Fruit fly (Drosophila melanogaster) whole organism: Measurements from ENCODE around the gene CG10089.

Source experiments
- CG8478 ChIP-seq: fragments of >200 bp; optimal IDR thresholded peaks from 2 replicates; lab custom pipeline; 2018; ENCODE audit warnings: inconsistent platforms
- Dll ChIP-seq: fragments of >200 bp; optimal IDR thresholded peaks from 2 replicates; lab custom pipeline; 2017
- EcR ChIP-seq, 2 experiments: fragments of >200 bp; optimal IDR thresholded peaks; 2 replicates each; lab custom pipeline; 2017; ENCODE audit warnings: missing biosample characterization in 2 of 2, missing genetic modification characterization in 2 of 2, missing genetic modification reagents in 2 of 2
- pan ChIP-seq: fragments of >200 bp; optimal IDR thresholded peaks from 2 replicates; lab custom pipeline; 2017
- psq ChIP-seq: fragments of >200 bp; optimal IDR thresholded peaks from 2 replicates; lab custom pipeline; 2017
- usp ChIP-seq: fragments of >200 bp; optimal IDR thresholded peaks from 2 replicates; lab custom pipeline; 2017; ENCODE audit warnings: missing biosample characterization, missing genetic modification characterization, mixed read lengths

The CG10089 gene

dm6 chr3L:13476566-13477452 lies 2.2 kb upstream of the CG10089 start:
- TF ChIP-seq psq (no peak), usp (GFP tag; lab: Kevin White, UChicago) (no peak), CG8478 (lab: Kevin White, UChicago) (no peak), Dll (lab: Kevin White, UChicago) (peak; percentile 100)

- no peak for TF ChIP-seq Dll (lab: Kevin White, UChicago)
- no peak for TF ChIP-seq EcR (GFP tag; optimal IDR thresholded peaks at IDR 0.05; lab: Kevin White, UChicago)
- no peak for TF ChIP-seq usp (GFP tag; lab: Kevin White, UChicago)
- TF ChIP-seq pan, result no peak
- TF ChIP-seq psq, result no peak
- TF ChIP-seq CG8478 (lab: Kevin White, UChicago), result no peak
These were observed 1.5 kb upstream of the CG10089 start for dm6 chr3L:13476070-13476469.

- TF ChIP-seq EcR (GFP tag; optimal IDR thresholded peaks at IDR 0.05; lab: Kevin White, UChicago) (no peak), usp (GFP tag; lab: Kevin White, UChicago) (no peak), pan (no peak), Dll (lab: Kevin White, UChicago) (no peak), CG8478 (lab: Kevin White, UChicago) (no peak), psq (no peak)
These were observed 17.5 kb downstream of the CG10089 start, which contains the start of gene CG10116 for dm6 chr3L:13457133-13457532. CG10116 (minus strand) TSS chr3L:13457238.

dm6 chr3L:13454755-13455154 lies 19.8 kb downstream of the CG10089 start:
- TF ChIP-seq psq (no peak), pan (no peak), EcR (GFP tag; optimal IDR thresholded peaks at IDR 0.05; lab: Kevin White, UChicago) (no peak), CG8478 (lab: Kevin White, UChicago) (no peak), Dll (lab: Kevin White, UChicago) (no peak), usp (GFP tag; lab: Kevin White, UChicago) (no peak)

- TF ChIP-seq pan (no peak), EcR (GFP tag; optimal IDR thresholded peaks at IDR 0.05; lab: Kevin White, UChicago) (no peak), psq (no peak), usp (GFP tag; lab: Kevin White, UChicago) (no peak), CG8478 (lab: Kevin White, UChicago) (no peak), Dll (lab: Kevin White, UChicago) (no peak)
These were observed 22.3 kb downstream of the CG10089 start for dm6 chr3L:13452281-13452680.

- TF ChIP-seq CG8478 (lab: Kevin White, UChicago) (no peak), psq (no peak), EcR (GFP tag; optimal IDR thresholded peaks at IDR 0.05; lab: Kevin White, UChicago) (no peak), pan (no peak), Dll (lab: Kevin White, UChicago) (no peak), usp (GFP tag; lab: Kevin White, UChicago) (no peak)
These were observed 23.0 kb downstream of the CG10089 start for dm6 chr3L:13451562-13451961.

dm6 chr3L:13450177-13450793 lies 24.3 kb downstream of the CG10089 start, which contains the start of the genes JMJD7 and CG10738:
JMJD7 (minus strand) TSS chr3L:13450283.
CG10738 (plus strand) TSS chr3L:13450770.
- TF ChIP-seq usp (GFP tag; lab: Kevin White, UChicago) (no peak), EcR (GFP tag; optimal IDR thresholded peaks at IDR 0.05; lab: Kevin White, UChicago) (no peak), psq (no peak), CG8478 (lab: Kevin White, UChicago) (no peak), pan (no peak), Dll (lab: Kevin White, UChicago) (no peak)

dm6 chr3L:13442400-13442799 lies 32.2 kb downstream of the CG10089 start, which contains the start of gene cmb:
cmb (plus strand) TSS chr3L:13442594.
- TF ChIP-seq EcR (GFP tag; optimal IDR thresholded peaks at IDR 0.05; lab: Kevin White, UChicago), result no peak

- TF ChIP-seq psq, result no peak
- TF ChIP-seq usp (GFP tag; lab: Kevin White, UChicago), result no peak
- TF ChIP-seq EcR (GFP tag; optimal IDR thresholded peaks at IDR 0.05; lab: Kevin White, UChicago), result no peak
- TF ChIP-seq CG8478 (lab: Kevin White, UChicago), result no peak
- no peak for TF ChIP-seq pan
- no peak for TF ChIP-seq Dll (lab: Kevin White, UChicago)
These were observed 34.1 kb downstream of the CG10089 start, which contains the start of the genes CG10140 and CG14109 for dm6 chr3L:13440370-13440960. CG10140 (minus strand) TSS chr3L:13440470. CG14109 (plus strand) TSS chr3L:13440910.

- TF ChIP-seq pan, result no peak
- no peak for TF ChIP-seq EcR (GFP tag; optimal IDR thresholded peaks at IDR 0.05; lab: Kevin White, UChicago)
- no peak for TF ChIP-seq CG8478 (lab: Kevin White, UChicago)
- TF ChIP-seq psq, result no peak
- no peak for TF ChIP-seq Dll (lab: Kevin White, UChicago)
These were observed 36.9 kb downstream of the CG10089 start, which contains the start of gene CG10725 for dm6 chr3L:13437654-13438053. CG10725 (plus strand) TSS chr3L:13437954.

- no peak for TF ChIP-seq EcR (GFP tag; optimal IDR thresholded peaks at IDR 0.05; lab: Kevin White, UChicago)
These were observed 37.6 kb downstream of the CG10089 start, which contains the start of gene CG10154 for dm6 chr3L:13437036-13437435. CG10154 (minus strand) TSS chr3L:13437136.
